Fruit fly (Drosophila melanogaster) whole organism, adult: ENCODE measurements around the gene CG14882.

ENCODE experiments used
- CG12768 ChIP-seq: fragments of 200-800 bp; sonication (Bioruptor generic); optimal IDR thresholded peaks from 2 replicates; lab custom pipeline; 2017; ENCODE audit warnings: missing biosample characterization, missing genetic modification characterization, mild to moderate bottlenecking, moderate library complexity, missing genetic modification reagents
- Clk ChIP-seq: fragments of 200-800 bp; sonication (Bioruptor generic); optimal IDR thresholded peaks from 2 replicates; lab custom pipeline; 2017; ENCODE audit warnings: missing biosample characterization, missing genetic modification characterization
- Hr96 ChIP-seq: fragments of 200-800 bp; sonication (Bioruptor generic); optimal IDR thresholded peaks from 2 replicates; lab custom pipeline; 2016; ENCODE audit warnings: missing biosample characterization, missing genetic modification characterization
- Mnt ChIP-seq: fragments of 200-800 bp; sonication (Bioruptor generic); optimal IDR thresholded peaks from 2 replicates; lab custom pipeline; 2016; ENCODE audit warnings: missing biosample characterization, mild to moderate bottlenecking, missing genetic modification characterization
- bab1 ChIP-seq: fragments of 200-800 bp; sonication (Bioruptor generic); optimal IDR thresholded peaks from 3 replicates; lab custom pipeline; 2019; ENCODE audit warnings: missing biosample characterization, mild to moderate bottlenecking, missing genetic modification characterization, moderate library complexity
- cic ChIP-seq: fragments of 200-800 bp; sonication (Bioruptor generic); optimal IDR thresholded peaks from 2 replicates; lab custom pipeline; 2017; ENCODE audit warnings: missing biosample characterization, mild to moderate bottlenecking, missing genetic modification characterization, moderate library complexity
- kay ChIP-seq: fragments of 200-800 bp; sonication (Bioruptor generic); peaks from one replicate; lab custom pipeline; 2016; ENCODE audit warnings: missing biosample characterization, missing genetic modification characterization, borderline replicate concordance
- toe ChIP-seq: fragments of 200-800 bp; sonication (Bioruptor generic); optimal IDR thresholded peaks from 2 replicates; lab custom pipeline; 2016; ENCODE audit warnings: missing biosample characterization, missing genetic modification characterization

CG14882 gene

DNA sequence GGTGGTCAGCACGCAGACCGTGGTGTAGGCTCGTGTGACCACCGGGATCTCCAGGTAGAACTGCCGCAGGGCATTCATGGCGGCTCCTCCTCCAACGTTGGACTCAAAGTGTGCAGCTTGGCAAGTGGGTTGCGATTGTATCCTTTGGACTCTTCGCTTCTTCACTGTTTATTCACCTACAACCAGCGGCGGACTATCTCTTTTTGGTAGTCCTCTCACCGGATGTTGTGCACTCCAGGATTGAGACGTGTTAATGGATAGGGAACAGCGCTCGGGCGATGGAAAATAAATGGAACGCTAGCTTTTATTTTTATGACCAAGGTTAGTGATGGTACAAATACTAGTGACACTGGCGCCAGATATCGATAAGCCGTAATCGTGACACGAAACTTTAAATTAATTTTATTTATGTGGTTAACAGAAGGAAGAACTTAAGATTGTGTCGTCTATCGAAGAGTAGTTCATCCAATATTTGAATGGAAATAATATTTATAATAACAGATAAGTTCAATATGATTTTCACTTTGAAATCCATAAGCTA, 40.9 kb downstream of the CG14882 start, which contains the start of gene Der-2:
Gene Der-2, minus strand, starts transcription at position 347 of the 541 bp plus-strand sequence.
- TF ChIP-seq Clk (GFP tag; lab: Kevin White, UChicago) = no peak
- peak; percentile 22 for TF ChIP-seq bab1 (GFP tag; lab: Kevin White, UChicago)
- peak; percentile 38 for TF ChIP-seq kay (GFP tag; lab: Kevin White, UChicago)
- TF ChIP-seq toe = no peak

DNA sequence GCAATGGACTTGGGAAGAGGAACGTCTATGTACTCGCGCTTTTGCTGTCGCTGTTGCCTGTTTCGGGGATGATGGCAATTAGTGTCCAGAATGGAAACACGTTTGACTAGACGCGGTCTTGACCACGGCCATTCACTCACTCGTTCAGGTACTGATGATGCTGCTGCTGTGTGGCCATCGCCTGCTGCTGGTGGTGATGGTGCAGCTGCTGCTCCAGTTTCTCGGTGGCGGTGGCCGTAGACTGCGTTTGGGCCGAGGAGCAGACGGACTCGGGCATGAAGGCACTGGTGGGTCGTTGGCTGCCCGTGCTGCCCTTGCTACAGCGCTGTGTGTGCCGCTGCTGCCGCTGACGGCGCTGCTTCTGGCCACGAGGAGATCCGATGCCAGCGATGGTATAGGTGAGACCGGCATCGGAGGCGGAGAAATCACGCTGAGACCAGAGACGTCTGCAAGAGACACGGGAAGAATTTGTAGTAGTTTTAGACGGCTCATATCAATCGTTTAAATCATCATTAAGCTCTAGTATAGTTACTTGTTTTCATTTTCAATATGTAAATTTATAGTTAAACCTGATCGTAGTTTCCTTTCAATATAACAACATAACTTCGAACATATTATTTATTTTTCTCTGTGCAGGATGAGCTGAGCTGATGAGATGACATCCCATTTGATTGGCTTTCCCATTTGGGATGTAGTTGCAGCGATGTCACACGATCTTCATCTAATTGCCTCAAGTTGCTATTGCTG, 42.7 kb downstream of the CG14882 start:
- TF ChIP-seq cic (GFP tag; lab: Kevin White, UChicago) (no peak), CG12768 (GFP tag; lab: Kevin White, UChicago) (no peak), Mnt (GFP tag; lab: Kevin White, UChicago) (no peak), Hr96 (GFP tag; lab: Kevin White, UChicago) (no peak), kay (GFP tag; lab: Kevin White, UChicago) (no peak), bab1 (GFP tag; lab: Kevin White, UChicago) (no peak)
